Fruit fly (Drosophila melanogaster) whole organism, embryonic: ENCODE results near the gene CG14219.

ENCODE experiments used
- ATbp ChIP-seq: fragments of 200-800 bp; sonication (Bioruptor generic); optimal IDR thresholded peaks from 2 replicates; lab custom pipeline; 2017; ENCODE audit warnings: missing biosample characterization, mild to moderate bottlenecking, missing genetic modification characterization, missing genetic modification reagents
- Asciz ChIP-seq: fragments of 200-800 bp; sonication (Bioruptor generic); optimal IDR thresholded peaks from 2 replicates; lab custom pipeline; 2017; ENCODE audit warnings: missing biosample characterization, mild to moderate bottlenecking, missing genetic modification characterization, missing genetic modification reagents
- B-H1 ChIP-seq: fragments of 200-800 bp; sonication (Bioruptor generic); IDR thresholded peaks from 3 replicates; pipeline ENCODE4 v1.3.6; 2022; ENCODE audit warnings: missing biosample characterization, missing genetic modification characterization
- CG1024 ChIP-seq: fragments of 200-800 bp; sonication (Bioruptor generic); IDR thresholded peaks from 2 replicates; pipeline ENCODE4 v1.3.6; 2022; ENCODE audit warnings: missing biosample characterization, missing genetic modification characterization
- CG10366 ChIP-seq: fragments of 200-800 bp; sonication (Bioruptor generic); IDR thresholded peaks from 2 replicates; pipeline ENCODE4 v1.3.6; 2022; ENCODE audit warnings: missing biosample characterization, missing genetic modification characterization
- CG12219 ChIP-seq: fragments of 200-800 bp; sonication (Bioruptor generic); optimal IDR thresholded peaks from 3 replicates; lab custom pipeline; 2018; ENCODE audit warnings: missing biosample characterization, mild to moderate bottlenecking, missing genetic modification characterization
- CG12659 ChIP-seq: fragments of 200-800 bp; sonication (Bioruptor generic); optimal IDR thresholded peaks from 3 replicates; lab custom pipeline; 2017; ENCODE audit warnings: mild to moderate bottlenecking, missing biosample characterization, missing genetic modification reagents, missing genetic modification characterization
- CG15479 ChIP-seq: fragments of 200-800 bp; sonication (Bioruptor generic); optimal IDR thresholded peaks from 3 replicates; lab custom pipeline; 2019; ENCODE audit warnings: missing biosample characterization, mild to moderate bottlenecking, missing genetic modification characterization, moderate library complexity
- CG18262 ChIP-seq: fragments of 200-800 bp; optimal IDR thresholded peaks from 3 replicates; lab custom pipeline; 2019; ENCODE audit warnings: missing biosample characterization, mild to moderate bottlenecking, missing genetic modification characterization, moderate library complexity
- CG18476 ChIP-seq: fragments of 200-800 bp; sonication (Bioruptor generic); optimal IDR thresholded peaks from 2 replicates; lab custom pipeline; 2016; ENCODE audit warnings: missing biosample characterization, mild to moderate bottlenecking, missing genetic modification characterization
- CG30403 ChIP-seq: fragments of 200-800 bp; sonication (Bioruptor generic); optimal IDR thresholded peaks from 3 replicates; lab custom pipeline; 2016; ENCODE audit warnings: missing biosample characterization, missing genetic modification characterization
- CG31388 ChIP-seq: fragments of 200-800 bp; sonication (Bioruptor generic); optimal IDR thresholded peaks from 2 replicates; lab custom pipeline; 2016; ENCODE audit warnings: missing biosample characterization, missing genetic modification characterization
- CG34422 ChIP-seq: fragments of 200-800 bp; sonication (Bioruptor generic); IDR thresholded peaks from 3 replicates; pipeline ENCODE4 v1.3.6; 2022; ENCODE audit warnings: missing biosample characterization, missing genetic modification characterization
- CG3838 ChIP-seq: fragments of 200-800 bp; sonication (Bioruptor generic); optimal IDR thresholded peaks from 3 replicates; lab custom pipeline; 2016; ENCODE audit warnings: missing biosample characterization, missing genetic modification characterization
- CG6791 ChIP-seq: fragments of 200-800 bp; sonication (Bioruptor generic); IDR thresholded peaks from 3 replicates; pipeline ENCODE4 v1.3.6; 2022; ENCODE audit warnings: missing biosample characterization, missing genetic modification characterization; ENCODE audit not compliant: partially characterized antibody
- CG6854 ChIP-seq: fragments of 200-800 bp; sonication (Bioruptor generic); optimal IDR thresholded peaks from 3 replicates; lab custom pipeline; 2017; ENCODE audit warnings: missing biosample characterization, mild to moderate bottlenecking, missing genetic modification characterization
- CG7839 ChIP-seq: fragments of 200-800 bp; sonication (Bioruptor generic); optimal IDR thresholded peaks from 3 replicates; lab custom pipeline; 2018; ENCODE audit warnings: missing biosample characterization, mild to moderate bottlenecking, missing genetic modification characterization, moderate library complexity
- CG8478 ChIP-seq: fragments of >200 bp; optimal IDR thresholded peaks from 2 replicates; lab custom pipeline; 2018
- Camta ChIP-seq: fragments of 200-800 bp; sonication (Bioruptor generic); optimal IDR thresholded peaks from 2 replicates; lab custom pipeline; 2016; ENCODE audit warnings: missing biosample characterization, missing genetic modification characterization
- Dp ChIP-seq: fragments of 200-800 bp; sonication (Bioruptor generic); optimal IDR thresholded peaks from 2 replicates; lab custom pipeline; 2018; ENCODE audit warnings: missing biosample characterization, mild to moderate bottlenecking, missing genetic modification characterization, moderate library complexity
- Drgx ChIP-seq: fragments of 200-800 bp; sonication (Bioruptor generic); IDR thresholded peaks from 2 replicates; pipeline ENCODE4 v1.3.6; 2022; ENCODE audit warnings: missing biosample characterization, missing genetic modification characterization
- ERR ChIP-seq: fragments of 200-800 bp; sonication (Bioruptor generic); optimal IDR thresholded peaks from 2 replicates; lab custom pipeline; 2016; ENCODE audit warnings: missing biosample characterization, missing genetic modification characterization
- H15 ChIP-seq: fragments of 200-800 bp; sonication (Bioruptor generic); IDR thresholded peaks from 3 replicates; pipeline ENCODE4 v1.3.6; 2022; ENCODE audit warnings: missing biosample characterization, missing genetic modification characterization
- HmgZ ChIP-seq: fragments of 200-800 bp; sonication (Bioruptor generic); optimal IDR thresholded peaks from 2 replicates; lab custom pipeline; 2018; ENCODE audit warnings: missing biosample characterization, mild to moderate bottlenecking, missing genetic modification characterization
- Max ChIP-seq: fragments of 200-800 bp; sonication (Bioruptor generic); optimal IDR thresholded peaks from 2 replicates; lab custom pipeline; 2016; ENCODE audit warnings: missing biosample characterization, mild to moderate bottlenecking, missing genetic modification characterization
- Mes4 ChIP-seq: fragments of 200-800 bp; sonication (Bioruptor generic); optimal IDR thresholded peaks from 2 replicates; lab custom pipeline; 2016; ENCODE audit warnings: missing biosample characterization, missing genetic modification characterization
- Opbp ChIP-seq: fragments of 200-800 bp; sonication (Bioruptor generic); IDR thresholded peaks from 3 replicates; pipeline ENCODE4 v1.3.6; 2022; ENCODE audit warnings: missing biosample characterization, missing genetic modification characterization; ENCODE audit not compliant: partially characterized antibody
- Optix ChIP-seq: fragments of 200-800 bp; sonication (Bioruptor generic); IDR thresholded peaks from 3 replicates; pipeline ENCODE4 v1.3.6; 2022; ENCODE audit warnings: missing biosample characterization, missing genetic modification characterization
- Rfx ChIP-seq: fragments of 200-800 bp; sonication (Bioruptor generic); IDR thresholded peaks from 2 replicates; pipeline ENCODE4 v1.3.6; 2022; ENCODE audit warnings: missing biosample characterization, missing genetic modification characterization
- ase ChIP-seq: fragments of 200-800 bp; sonication (Bioruptor generic); IDR thresholded peaks from 3 replicates; pipeline ENCODE4 v1.3.6; 2022; ENCODE audit warnings: missing biosample characterization, missing genetic modification characterization
- az2 ChIP-seq: fragments of 200-800 bp; sonication (Bioruptor generic); optimal IDR thresholded peaks from 3 replicates; lab custom pipeline; 2016; ENCODE audit warnings: missing biosample characterization, missing genetic modification characterization
- bigmax ChIP-seq: fragments of 200-800 bp; sonication (Bioruptor generic); optimal IDR thresholded peaks from 2 replicates; lab custom pipeline; 2018; ENCODE audit warnings: missing biosample characterization, mild to moderate bottlenecking, missing genetic modification characterization
- chm ChIP-seq: fragments of 200-800 bp; sonication (Bioruptor generic); IDR thresholded peaks from 2 replicates; pipeline ENCODE4 v1.3.6; 2022; ENCODE audit warnings: missing biosample characterization, missing genetic modification characterization
- dati ChIP-seq: fragments of 200-800 bp; sonication (Bioruptor generic); IDR thresholded peaks from 2 replicates; pipeline ENCODE4 v1.3.6; 2022; ENCODE audit warnings: missing biosample characterization, missing genetic modification characterization
- h ChIP-seq: fragments of >200 bp; optimal IDR thresholded peaks from 2 replicates; lab custom pipeline; 2017
- hkb ChIP-seq, 2 experiments: fragments of 200-800 bp in 1 of 2; fragments of >200 bp in 1 of 2; sonication (Bioruptor generic) in 1 of 2; IDR thresholded peaks in 1 of 2; optimal IDR thresholded peaks in 1 of 2; 2 replicates each; pipeline versions ENCODE4 v1.3.6 to Lab custom; 2017 to 2022; ENCODE audit warnings: missing biosample characterization in 1 of 2, missing genetic modification characterization in 1 of 2
- insv ChIP-seq, 2 experiments: fragments of 200-800 bp; sonication (Bioruptor generic); optimal IDR thresholded peaks; 3 replicates each; lab custom pipeline; 2016 to 2018; ENCODE audit warnings: missing biosample characterization in 2 of 2, missing genetic modification characterization in 2 of 2
- kah ChIP-seq: fragments of 200-800 bp; sonication (Bioruptor generic); optimal IDR thresholded peaks from 2 replicates; lab custom pipeline; 2018; ENCODE audit warnings: missing biosample characterization, mild to moderate bottlenecking, missing genetic modification characterization
- lmd ChIP-seq: fragments of 200-800 bp; sonication (Bioruptor generic); IDR thresholded peaks from 2 replicates; pipeline ENCODE4 v1.3.6; 2022; ENCODE audit warnings: missing biosample characterization, missing genetic modification characterization
- nau ChIP-seq: fragments of 200-800 bp; sonication (Bioruptor generic); optimal IDR thresholded peaks from 3 replicates; lab custom pipeline; 2017; ENCODE audit warnings: missing biosample characterization, mild to moderate bottlenecking, missing genetic modification characterization, missing genetic modification reagents
- nmo ChIP-seq: fragments of 200-800 bp; sonication (Bioruptor generic); optimal IDR thresholded peaks from 2 replicates; lab custom pipeline; 2018; ENCODE audit warnings: missing biosample characterization, mild to moderate bottlenecking, missing genetic modification characterization, moderate library complexity
- p53 ChIP-seq: fragments of 200-800 bp; sonication (Bioruptor generic); optimal IDR thresholded peaks from 2 replicates; lab custom pipeline; 2016; ENCODE audit warnings: missing biosample characterization, missing genetic modification characterization
- phol ChIP-seq: fragments of 200-800 bp; sonication (Bioruptor generic); optimal IDR thresholded peaks from 3 replicates; lab custom pipeline; 2018; ENCODE audit warnings: missing biosample characterization, mild to moderate bottlenecking, missing genetic modification characterization, moderate library complexity
- pros ChIP-seq: fragments of 200-800 bp; sonication (Bioruptor generic); optimal IDR thresholded peaks from 3 replicates; lab custom pipeline; 2019; ENCODE audit warnings: missing biosample characterization, mild to moderate bottlenecking, missing genetic modification characterization, moderate library complexity
- pum ChIP-seq: fragments of 200-800 bp; sonication (Bioruptor generic); optimal IDR thresholded peaks from 2 replicates; lab custom pipeline; 2016; ENCODE audit warnings: missing biosample characterization, missing genetic modification characterization
- sim ChIP-seq: fragments of 200-800 bp; sonication (Bioruptor generic); IDR thresholded peaks from 2 replicates; pipeline ENCODE4 v1.3.6; 2022; ENCODE audit warnings: missing biosample characterization, missing genetic modification characterization
- tap ChIP-seq: fragments of 200-800 bp; optimal IDR thresholded peaks from 3 replicates; lab custom pipeline; 2019; ENCODE audit warnings: missing biosample characterization, mild to moderate bottlenecking, missing genetic modification characterization, moderate library complexity
- tgo ChIP-seq: fragments of 200-800 bp; sonication (Bioruptor generic); IDR thresholded peaks from 3 replicates; pipeline ENCODE4 v1.3.6; 2022; ENCODE audit warnings: missing biosample characterization, missing genetic modification characterization
- tx ChIP-seq: fragments of 200-800 bp; sonication (Bioruptor generic); optimal IDR thresholded peaks from 2 replicates; lab custom pipeline; 2016; ENCODE audit warnings: missing biosample characterization, missing genetic modification characterization
- z ChIP-seq: fragments of 200-800 bp; sonication (Bioruptor generic); IDR thresholded peaks from 3 replicates; pipeline ENCODE4 v1.3.6; 2022; ENCODE audit warnings: missing biosample characterization, missing genetic modification characterization

Gene CG14219

dm6 chrX:19637434-19638327, 47.7 kb upstream of the CG14219 start (continued):
- TF ChIP-seq Asciz (GFP tag; lab: Kevin White, UChicago) (no peak), hkb (optimal IDR thresholded peaks at IDR 0.05; lab: Kevin White, UChicago) (no peak), hkb (GFP tag; IDR thresholded peaks at IDR 0.05; lab: Robert Waterston, UW) (no peak), pros (GFP tag; lab: Kevin White, UChicago) (peak; percentile 56), H15 (GFP tag; lab: Robert Waterston, UW) (no peak), Drgx (GFP tag; lab: Robert Waterston, UW) (0 out of 2 replicates have a peak, but pooled peaks have one; percentile 11), Max (GFP tag; lab: Kevin White, UChicago) (no peak), CG31388 (GFP tag; lab: Kevin White, UChicago) (no peak), CG18262 (tag; lab: Kevin White, UChicago) (no peak), kah (no peak), pum (no peak), Camta (no peak), tx (no peak), tap (tag; lab: Kevin White, UChicago) (no peak), CG12659 (GFP tag; lab: Kevin White, UChicago) (peak; percentile 28), CG34422 (GFP tag; lab: Robert Waterston, UW) (no peak), Dp (GFP tag; lab: Kevin White, UChicago) (no peak), CG15479 (peak; percentile 95), CG8478 (lab: Kevin White, UChicago) (peak; percentile 95), CG3838 (GFP tag; lab: Kevin White, UChicago) (no peak), p53 (no peak), sim (GFP tag; lab: Robert Waterston, UW) (no peak), dati (GFP tag; lab: Robert Waterston, UW) (no peak), bigmax (GFP tag; lab: Kevin White, UChicago) (no peak), lmd (no peak), CG1024 (GFP tag; lab: Robert Waterston, UW) (no peak), Mes4 (no peak), CG7839 (tag; lab: Kevin White, UChicago) (no peak), insv (GFP tag; optimal IDR thresholded peaks at IDR 0.05; lab: Kevin White, UChicago) (no peak), ATbp (GFP tag; lab: Kevin White, UChicago) (no peak), CG12219 (GFP tag; lab: Kevin White, UChicago) (no peak), CG6854 (GFP tag; lab: Kevin White, UChicago) (no peak), h (lab: Kevin White, UChicago) (no peak), chm (0 out of 2 replicates have a peak, but pooled peaks have one; percentile 8), CG30403 (GFP tag; lab: Kevin White, UChicago) (no peak), CG6791 (no peak), B-H1 (GFP tag; lab: Robert Waterston, UW) (no peak), CG18476 (GFP tag; lab: Kevin White, UChicago) (no peak), ase (GFP tag; lab: Robert Waterston, UW) (no peak), az2 (no peak), Optix (GFP tag; lab: Robert Waterston, UW) (no peak), phol (tag; lab: Kevin White, UChicago) (peak; percentile 56), nmo (GFP tag; lab: Kevin White, UChicago) (no peak), nau (no peak), HmgZ (tag; lab: Kevin White, UChicago) (peak; percentile 15), Rfx (no peak), tgo (GFP tag; lab: Robert Waterston, UW) (no peak), ERR (no peak), Opbp (GFP tag; lab: Robert Waterston, UW) (0 out of 3 replicates have a peak, but pooled peaks have one; percentile 8), z (no peak), CG10366 (GFP tag; lab: Robert Waterston, UW) (no peak)
